Worm (Caenorhabditis elegans): ENCODE data around the gene dlc-5.

The dlc-5 gene

ce11 chrIV:6413482-6413881, 24.5 kb upstream of the dlc-5 start, which contains the start of gene nlp-71:
nlp-71 (minus strand) TSS chrIV:6413582.
- no peak for TF ChIP-seq mml-1 (tag; optimal IDR thresholded peaks at IDR 0.05)
- no peak for TF ChIP-seq unc-62 (GFP tag; optimal IDR thresholded peaks at IDR 0.05)
- no peak for TF ChIP-seq nhr-28 (tag; optimal IDR thresholded peaks at IDR 0.05)
- no peak for TF ChIP-seq lin-39 (tag; optimal IDR thresholded peaks at IDR 0.05)
- TF ChIP-seq nhr-237 (tag; optimal IDR thresholded peaks at IDR 0.05): no peak
- no peak for TF ChIP-seq skn-1 (tag; optimal IDR thresholded peaks at IDR 0.05)
- no peak for TF ChIP-seq mdl-1 (tag; optimal IDR thresholded peaks at IDR 0.05)
- TF ChIP-seq aly-2 (tag; optimal IDR thresholded peaks at IDR 0.05): no peak
- TF ChIP-seq unc-39 (tag; optimal IDR thresholded peaks at IDR 0.05): no peak
- TF ChIP-seq ztf-11 (tag; optimal IDR thresholded peaks at IDR 0.05): no peak
- no peak for TF ChIP-seq ztf-4 (tag; optimal IDR thresholded peaks at IDR 0.05)
- no peak for TF ChIP-seq pha-4 (tag; optimal IDR thresholded peaks at IDR 0.05)
- TF ChIP-seq pqm-1 (tag; optimal IDR thresholded peaks at IDR 0.05): no peak
- no peak for TF ChIP-seq ceh-9 (tag; optimal IDR thresholded peaks at IDR 0.05)
- no peak for TF ChIP-seq egl-27 (tag; optimal IDR thresholded peaks at IDR 0.05)
- TF ChIP-seq daf-12 (tag; optimal IDR thresholded peaks at IDR 0.05): no peak
- TF ChIP-seq tbx-2 (tag; optimal IDR thresholded peaks at IDR 0.05): no peak
- TF ChIP-seq eor-1 (tag; optimal IDR thresholded peaks at IDR 0.05): no peak

ce11 chrIV:6415149-6415548, 22.9 kb upstream of the dlc-5 start, which contains the start of gene exos-2:
exos-2 (plus strand) TSS chrIV:6415478.
- TF ChIP-seq nhr-43 (tag; optimal IDR thresholded peaks at IDR 0.05; ENCODE audit: poor library complexity, severe bottlenecking): no peak
- TF ChIP-seq nhr-25 (tag; optimal IDR thresholded peaks at IDR 0.05): peak; percentile 11
- TF ChIP-seq ceh-82 (tag; optimal IDR thresholded peaks at IDR 0.05): no peak
- peak; percentile 62 for TF ChIP-seq egl-5 (tag; optimal IDR thresholded peaks at IDR 0.05)
- no peak for TF ChIP-seq mml-1 (tag; optimal IDR thresholded peaks at IDR 0.05)
- TF ChIP-seq fkh-10 (GFP tag; optimal IDR thresholded peaks at IDR 0.05): no peak
- TF ChIP-seq pqm-1 (tag; optimal IDR thresholded peaks at IDR 0.05): peak; percentile 25
- TF ChIP-seq hmg-11 (tag; optimal IDR thresholded peaks at IDR 0.05): peak; percentile 47
- TF ChIP-seq elt-3 (tag; optimal IDR thresholded peaks at IDR 0.05): no peak
- no peak for TF ChIP-seq nhr-67 (tag; optimal IDR thresholded peaks at IDR 0.05)
- peak; percentile 59 for TF ChIP-seq nhr-23 (tag; optimal IDR thresholded peaks at IDR 0.05)
- no peak for TF ChIP-seq nfya-1 (tag; optimal IDR thresholded peaks at IDR 0.05; ENCODE audit: insufficient read depth)
- TF ChIP-seq ama-1 (optimal IDR thresholded peaks at IDR 0.05): no peak
- TF ChIP-seq lin-15B (tag; optimal IDR thresholded peaks at IDR 0.05): peak; percentile 77
- TF ChIP-seq jun-1 (tag; optimal IDR thresholded peaks at IDR 0.05): no peak
- peak; percentile 99 for TF ChIP-seq R02D3.7 (tag; optimal IDR thresholded peaks at IDR 0.05)

ce11 chrIV:6416553-6416952, 21.5 kb upstream of the dlc-5 start, which contains the start of gene Y73B6BL.22:
Y73B6BL.22 (minus strand) TSS chrIV:6416653.
- no peak for TF ChIP-seq mml-1 (tag; optimal IDR thresholded peaks at IDR 0.05)
- no peak for TF ChIP-seq nhr-76 (tag; optimal IDR thresholded peaks at IDR 0.05)
- no peak for TF ChIP-seq skn-1 (tag; optimal IDR thresholded peaks at IDR 0.05)
- TF ChIP-seq ama-1 (optimal IDR thresholded peaks at IDR 0.05): no peak
- no peak for TF ChIP-seq aly-2 (tag; optimal IDR thresholded peaks at IDR 0.05)
- no peak for TF ChIP-seq nhr-12 (tag; optimal IDR thresholded peaks at IDR 0.05)
- TF ChIP-seq egl-27 (tag; optimal IDR thresholded peaks at IDR 0.05): no peak
- TF ChIP-seq nhr-25 (tag; optimal IDR thresholded peaks at IDR 0.05): no peak
- no peak for TF ChIP-seq nhr-237 (tag; optimal IDR thresholded peaks at IDR 0.05)
- no peak for TF ChIP-seq fkh-10 (GFP tag; optimal IDR thresholded peaks at IDR 0.05)
- no peak for TF ChIP-seq fkh-2 (tag; optimal IDR thresholded peaks at IDR 0.05)
- no peak for TF ChIP-seq elt-1 (tag; optimal IDR thresholded peaks at IDR 0.05)

- TF ChIP-seq sea-2 (GFP tag; optimal IDR thresholded peaks at IDR 0.05) (no peak), nhr-67 (tag; optimal IDR thresholded peaks at IDR 0.05) (no peak), nhr-76 (tag; optimal IDR thresholded peaks at IDR 0.05) (no peak), lin-15B (tag; optimal IDR thresholded peaks at IDR 0.05) (no peak), nhr-43 (tag; optimal IDR thresholded peaks at IDR 0.05; ENCODE audit: poor library complexity, severe bottlenecking) (no peak), tbx-2 (tag; optimal IDR thresholded peaks at IDR 0.05) (no peak), fos-1 (tag; optimal IDR thresholded peaks at IDR 0.05) (no peak), ztf-4 (tag; optimal IDR thresholded peaks at IDR 0.05) (no peak), ZK546.5 (tag; optimal IDR thresholded peaks at IDR 0.05) (no peak), lsy-12 (tag; optimal IDR thresholded peaks at IDR 0.05) (no peak), nhr-28 (tag; optimal IDR thresholded peaks at IDR 0.05) (no peak), nfya-1 (tag; optimal IDR thresholded peaks at IDR 0.05; ENCODE audit: insufficient read depth) (no peak)
These were observed 20.4 kb upstream of the dlc-5 start for ce11 chrIV:6417612-6418011.
